Fruit fly (Drosophila melanogaster) whole organism, pupa: ENCODE data around the gene Slip1.

Experiments used
- CG10348 ChIP-seq: fragments of 200-800 bp; sonication (Bioruptor generic); IDR thresholded peaks from 2 replicates; pipeline ENCODE4 v1.3.6; 2022; ENCODE audit warnings: missing biosample characterization, missing genetic modification characterization
- CG12605 ChIP-seq: fragments of 200-800 bp; sonication (Bioruptor generic); IDR thresholded peaks from 2 replicates; pipeline ENCODE4 v1.3.6; 2022; ENCODE audit warnings: missing biosample characterization, missing genetic modification characterization
- CG15710 ChIP-seq: fragments of 200-800 bp; sonication (Bioruptor generic); optimal IDR thresholded peaks from 2 replicates; lab custom pipeline; 2018; ENCODE audit warnings: missing biosample characterization, mild to moderate bottlenecking, missing genetic modification characterization, moderate library complexity
- D1 ChIP-seq: fragments of 200-800 bp; sonication (Bioruptor generic); optimal IDR thresholded peaks from 2 replicates; lab custom pipeline; 2018; ENCODE audit warnings: missing biosample characterization, mild to moderate bottlenecking, missing genetic modification characterization, moderate library complexity
- EcR ChIP-seq: fragments of 200-800 bp; sonication (Bioruptor generic); optimal IDR thresholded peaks from 3 replicates; lab custom pipeline; 2019; ENCODE audit warnings: missing biosample characterization, missing genetic modification characterization, mild to moderate bottlenecking, moderate library complexity, missing genetic modification reagents
- Ets98B ChIP-seq: fragments of 200-800 bp; sonication (Bioruptor generic); IDR thresholded peaks from 2 replicates; pipeline ENCODE4 v1.3.6; 2022; ENCODE audit warnings: missing biosample characterization, missing genetic modification characterization
- Pif1A ChIP-seq: fragments of 200-800 bp; sonication (Bioruptor generic); optimal IDR thresholded peaks from 3 replicates; lab custom pipeline; 2016; ENCODE audit warnings: missing biosample characterization, missing genetic modification characterization
- Snoo ChIP-seq: fragments of 200-800 bp; sonication (Bioruptor generic); optimal IDR thresholded peaks from 3 replicates; lab custom pipeline; 2017; ENCODE audit warnings: missing biosample characterization, mild to moderate bottlenecking, missing genetic modification characterization, inconsistent platforms
- rn ChIP-seq: fragments of 200-800 bp; sonication (Bioruptor generic); IDR thresholded peaks from 2 replicates; pipeline ENCODE4 v1.3.6; 2022; ENCODE audit warnings: missing biosample characterization, missing genetic modification characterization

DNA sequence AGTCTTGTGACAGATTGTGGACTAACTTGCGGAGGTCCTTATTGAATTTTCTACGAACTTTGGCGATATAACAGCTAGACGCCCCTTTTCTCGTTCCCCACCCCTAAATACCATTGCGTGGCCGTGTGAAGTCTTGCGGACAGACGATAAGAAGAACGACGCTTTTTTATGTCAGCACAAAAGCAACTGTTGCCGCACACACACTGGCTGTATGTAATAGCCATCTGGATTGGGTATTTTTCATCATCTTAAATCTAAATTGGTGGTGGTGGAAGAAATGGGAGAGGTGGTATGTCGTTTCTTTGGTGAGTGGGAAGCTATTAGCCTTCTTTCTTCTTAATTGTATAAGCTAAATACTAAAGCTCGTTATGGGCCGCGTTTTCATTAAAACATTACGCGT, 38.5 kb downstream of the Slip1 start:
- TF ChIP-seq Snoo: no peak
- TF ChIP-seq Ets98B (GFP tag; lab: Robert Waterston, UW): no peak
- no peak for TF ChIP-seq CG15710 (tag; lab: Kevin White, UChicago)
- no peak for TF ChIP-seq CG12605
- TF ChIP-seq EcR (GFP tag; lab: Kevin White, UChicago): no peak
- no peak for TF ChIP-seq rn (GFP tag; lab: Robert Waterston, UW)
- TF ChIP-seq CG10348 (GFP tag; lab: Robert Waterston, UW): no peak
- TF ChIP-seq D1: no peak
- no peak for TF ChIP-seq Pif1A (GFP tag; lab: Kevin White, UChicago)
